Worm (Caenorhabditis elegans): ENCODE measurements around the gene grd-7.

ce11 chrX:7290859-7291628 lies 21.8 kb upstream of the grd-7 start:
- TF ChIP-seq ceh-13 (GFP tag; optimal IDR thresholded peaks at IDR 0.05) (no peak), flt-1 (GFP tag; IDR thresholded peaks at IDR 0.05) (no peak), sea-1 (GFP tag; conservative IDR thresholded peaks at IDR 0.05) (no peak), B0310.2 (tag; optimal IDR thresholded peaks at IDR 0.05) (no peak), tra-4 (tag; optimal IDR thresholded peaks at IDR 0.05) (no peak), ama-1 (optimal IDR thresholded peaks at IDR 0.05) (no peak), ets-7 (tag; optimal IDR thresholded peaks at IDR 0.05) (no peak), tbx-37 (GFP tag; conservative IDR thresholded peaks at IDR 0.05) (no peak), tbx-11 (GFP tag; IDR thresholded peaks at IDR 0.05) (no peak), scrt-1 (GFP tag; IDR thresholded peaks at IDR 0.05) (no peak), hnd-1 (tag; optimal IDR thresholded peaks at IDR 0.05) (no peak), ceh-36 (tag; optimal IDR thresholded peaks at IDR 0.05) (no peak), hmbx-1 (tag; optimal IDR thresholded peaks at IDR 0.05) (no peak)

Data from whole organism, early embryonic.